Worm (Caenorhabditis elegans): Measurements from ENCODE around the gene daf-18.
A peak's percentile ranks its signal among the peaks of the same experiment; 100 is the strongest.

daf-18 gene

DNA sequence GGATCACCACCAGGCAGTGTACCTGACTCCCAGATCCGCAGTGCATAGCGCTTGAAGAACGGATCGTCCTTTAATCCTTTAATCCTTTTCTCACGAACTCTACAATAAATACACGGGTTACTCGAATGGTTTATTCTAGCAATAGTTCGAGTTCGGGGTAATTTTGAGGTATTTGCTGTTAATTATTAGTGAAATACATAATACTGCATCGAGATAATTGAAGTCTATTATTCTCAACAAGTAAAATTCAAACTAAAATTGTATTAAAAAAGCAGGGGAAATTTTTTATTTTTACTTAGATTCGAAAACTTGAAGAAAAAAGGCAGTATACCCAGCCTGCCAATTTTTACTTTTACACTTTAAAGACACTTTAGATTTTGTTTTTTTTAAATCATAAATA, 15.0 kb downstream of the daf-18 start, which contains the start of gene kgb-1:
kgb-1 (minus strand) TSS at position 101 of the 400 bp plus-strand sequence.
- no peak for TF ChIP-seq nhr-77 (tag; optimal IDR thresholded peaks at IDR 0.05)

DNA sequence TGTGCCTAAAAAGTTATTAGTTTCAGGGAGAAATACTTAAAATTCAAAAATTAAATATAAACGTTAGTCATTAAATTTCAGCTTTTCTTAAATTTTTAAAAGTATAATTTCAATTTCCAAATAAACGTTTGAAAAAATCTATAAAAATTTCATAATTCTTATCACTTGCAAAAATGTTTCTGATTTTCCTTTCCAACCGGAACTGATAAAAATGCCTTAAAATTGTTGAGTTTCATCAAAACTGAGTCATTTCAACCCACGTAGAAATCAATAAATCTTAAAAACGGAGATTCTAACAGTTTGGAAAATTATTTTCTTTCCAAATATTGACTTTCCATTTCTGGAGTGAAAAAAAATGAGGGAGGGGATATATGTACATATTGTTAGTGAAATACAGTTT, 16.1 kb downstream of the daf-18 start:
- TF ChIP-seq pha-4 (tag; optimal IDR thresholded peaks at IDR 0.05) (peak; percentile 4), elt-2 (tag; optimal IDR thresholded peaks at IDR 0.05) (peak; percentile 53), ceh-28 (tag; optimal IDR thresholded peaks at IDR 0.05) (no peak), pqm-1 (tag; optimal IDR thresholded peaks at IDR 0.05) (peak; percentile 10), unc-39 (tag; optimal IDR thresholded peaks at IDR 0.05) (no peak), hmg-11 (tag; optimal IDR thresholded peaks at IDR 0.05) (no peak), mdl-1 (tag; optimal IDR thresholded peaks at IDR 0.05) (no peak)

DNA sequence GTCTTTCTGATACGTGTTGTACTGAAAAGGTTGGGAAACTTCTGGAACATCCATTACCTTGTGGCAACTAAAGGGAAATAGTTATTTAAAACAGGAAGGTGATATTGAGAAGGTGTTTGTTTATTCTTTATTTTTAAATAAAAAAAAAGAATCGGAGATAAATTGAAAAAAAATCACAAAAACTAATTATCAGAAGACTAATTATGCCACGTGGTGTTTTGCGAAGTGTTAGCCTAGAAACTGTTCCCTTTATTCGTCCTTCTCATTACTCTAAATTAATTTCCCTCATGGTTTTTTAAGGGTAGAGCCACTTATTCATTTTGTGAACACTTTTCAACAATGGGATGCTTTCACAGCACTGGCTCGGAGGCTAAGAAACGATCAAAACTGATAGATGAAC, 23.6 kb downstream of the daf-18 start, which contains the start of gene gpa-4:
gpa-4 (plus strand) TSS at position 301 of the 400 bp plus-strand sequence.
- TF ChIP-seq aly-2 (tag; optimal IDR thresholded peaks at IDR 0.05) (no peak), elt-2 (tag; optimal IDR thresholded peaks at IDR 0.05) (no peak), skn-1 (tag; optimal IDR thresholded peaks at IDR 0.05) (no peak), zag-1 (tag; optimal IDR thresholded peaks at IDR 0.05) (no peak), ztf-11 (tag; optimal IDR thresholded peaks at IDR 0.05) (no peak), mdl-1 (tag; optimal IDR thresholded peaks at IDR 0.05) (no peak), hmg-11 (tag; optimal IDR thresholded peaks at IDR 0.05) (no peak), ceh-28 (tag; optimal IDR thresholded peaks at IDR 0.05) (no peak), ZK546.5 (tag; optimal IDR thresholded peaks at IDR 0.05) (no peak), pqm-1 (tag; optimal IDR thresholded peaks at IDR 0.05) (no peak), lin-39 (tag; optimal IDR thresholded peaks at IDR 0.05) (no peak), nhr-23 (tag; optimal IDR thresholded peaks at IDR 0.05) (no peak), elt-1 (tag; optimal IDR thresholded peaks at IDR 0.05) (no peak), daf-12 (tag; optimal IDR thresholded peaks at IDR 0.05) (no peak)

DNA sequence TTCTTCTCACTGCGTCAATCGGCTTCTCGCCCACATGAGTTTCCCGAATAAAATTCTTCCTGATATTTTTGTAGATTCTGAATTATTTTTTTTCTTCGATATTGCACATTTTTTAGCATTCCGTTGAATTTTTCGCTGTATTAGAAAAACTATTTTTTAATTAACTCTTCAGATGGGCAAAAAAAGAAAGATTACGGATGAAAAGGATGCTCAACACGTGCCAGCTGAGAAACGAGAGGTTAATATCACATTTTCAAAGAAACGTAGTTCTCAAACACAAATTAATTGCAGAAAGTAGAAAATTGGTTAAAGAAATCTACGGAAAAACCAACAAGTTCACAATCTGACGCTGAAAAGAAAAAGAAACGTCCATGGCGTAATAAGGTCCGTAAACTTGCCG, 28.6 kb downstream of the daf-18 start, which contains the start of gene rrp-8:
rrp-8 (plus strand) TSS at position 173 of the 400 bp plus-strand sequence.
- TF ChIP-seq mdl-1 (tag; optimal IDR thresholded peaks at IDR 0.05) (no peak), lsy-12 (tag; optimal IDR thresholded peaks at IDR 0.05) (no peak), ama-1 (optimal IDR thresholded peaks at IDR 0.05) (no peak), elt-3 (tag; optimal IDR thresholded peaks at IDR 0.05) (no peak), lin-39 (tag; optimal IDR thresholded peaks at IDR 0.05) (no peak), pha-4 (tag; optimal IDR thresholded peaks at IDR 0.05) (no peak), daf-12 (tag; optimal IDR thresholded peaks at IDR 0.05) (no peak), pqm-1 (tag; optimal IDR thresholded peaks at IDR 0.05) (no peak), nhr-67 (tag; optimal IDR thresholded peaks at IDR 0.05) (no peak), zag-1 (tag; optimal IDR thresholded peaks at IDR 0.05) (no peak), egl-27 (tag; optimal IDR thresholded peaks at IDR 0.05) (no peak), fos-1 (tag; optimal IDR thresholded peaks at IDR 0.05) (no peak), eor-1 (tag; optimal IDR thresholded peaks at IDR 0.05) (no peak)

DNA sequence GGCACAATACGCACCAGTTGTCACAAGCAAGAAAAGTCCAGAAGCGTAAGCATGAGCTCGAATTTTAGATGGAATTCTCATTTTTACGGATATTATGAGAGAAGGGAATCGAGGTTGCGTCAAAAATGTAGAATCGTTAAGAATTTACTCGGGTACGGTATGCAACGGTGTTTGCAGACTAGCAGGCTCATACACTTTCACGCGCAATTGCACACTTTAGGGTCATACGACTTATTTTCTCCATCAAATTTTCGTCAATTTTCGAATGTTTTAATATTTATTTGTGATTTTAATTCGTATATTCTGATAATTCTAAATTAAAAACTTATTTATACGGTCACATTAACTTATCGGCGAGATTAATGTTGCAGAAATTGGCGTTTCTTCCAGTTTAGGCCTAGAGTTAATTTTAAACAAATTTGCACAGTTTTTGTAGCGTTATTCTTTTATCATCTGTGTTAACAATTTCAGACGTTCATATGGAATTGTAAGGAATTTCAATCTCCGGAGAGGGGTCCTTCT, 31.5 kb downstream of the daf-18 start, which contains the start of the genes T07A9.15 and nog-1:
T07A9.15 (minus strand) TSS at position 138 of the 522 bp plus-strand sequence.
nog-1 (plus strand) TSS at position 472 of the 522 bp plus-strand sequence.
- TF ChIP-seq hmg-11 (tag; optimal IDR thresholded peaks at IDR 0.05), result peak; percentile 86
- peak; percentile 22 for TF ChIP-seq elt-2 (tag; optimal IDR thresholded peaks at IDR 0.05)
- TF ChIP-seq nhr-76 (tag; optimal IDR thresholded peaks at IDR 0.05), result no peak
- peak; percentile 80 for TF ChIP-seq pha-4 (tag; optimal IDR thresholded peaks at IDR 0.05)
- TF ChIP-seq ztf-4 (tag; optimal IDR thresholded peaks at IDR 0.05), result no peak
- TF ChIP-seq nhr-77 (tag; optimal IDR thresholded peaks at IDR 0.05), result no peak
- TF ChIP-seq lin-15B (tag; optimal IDR thresholded peaks at IDR 0.05), result peak; percentile 70
- TF ChIP-seq fkh-10 (GFP tag; optimal IDR thresholded peaks at IDR 0.05), result no peak
- peak; percentile 60 for TF ChIP-seq jun-1 (tag; optimal IDR thresholded peaks at IDR 0.05)
- no peak for TF ChIP-seq daf-12 (tag; optimal IDR thresholded peaks at IDR 0.05)
- TF ChIP-seq nhr-23 (tag; optimal IDR thresholded peaks at IDR 0.05), result peak; percentile 63
- peak; percentile 12 for TF ChIP-seq pqm-1 (tag; optimal IDR thresholded peaks at IDR 0.05)
- TF ChIP-seq skn-1 (tag; optimal IDR thresholded peaks at IDR 0.05), result peak; percentile 25
- peak; percentile 70 for TF ChIP-seq egl-5 (tag; optimal IDR thresholded peaks at IDR 0.05)
- TF ChIP-seq lin-39 (tag; optimal IDR thresholded peaks at IDR 0.05), result peak; percentile 61
- TF ChIP-seq R02D3.7 (tag; optimal IDR thresholded peaks at IDR 0.05), result peak; percentile 61
- TF ChIP-seq fkh-2 (tag; optimal IDR thresholded peaks at IDR 0.05), result no peak
- TF ChIP-seq nfya-1 (tag; optimal IDR thresholded peaks at IDR 0.05; ENCODE audit: insufficient read depth), result peak; percentile 87
- peak; percentile 15 for TF ChIP-seq ceh-28 (tag; optimal IDR thresholded peaks at IDR 0.05)
- TF ChIP-seq snpc-4 (tag; optimal IDR thresholded peaks at IDR 0.05), result peak; percentile 41
- peak; percentile 35 for TF ChIP-seq nhr-25 (tag; optimal IDR thresholded peaks at IDR 0.05)
